Worm (Caenorhabditis elegans) whole organism, midembryonic: ENCODE measurements around the gene chs-2.

ENCODE experiments used
- T22C8.4 ChIP-seq: fragments of 200-800 bp; sonication (Bioruptor generic); IDR thresholded peaks from 2 replicates; pipeline ENCODE4 v1.3.6; 2022; ENCODE audit warnings: missing genetic modification characterization, missing compliant biosample characterization
- flt-1 ChIP-seq: fragments of 200-800 bp; sonication (Bioruptor generic); IDR thresholded peaks from 2 replicates; pipeline ENCODE4 v1.3.6; 2022; ENCODE audit warnings: missing genetic modification characterization, missing compliant biosample characterization

ce11 chrII:240043-240442 is 43.3 kb downstream of the chs-2 start:
- TF ChIP-seq T22C8.4 (GFP tag; lab: Robert Waterston, UW): no peak
- no peak for TF ChIP-seq flt-1
